Fruit fly (Drosophila melanogaster) whole organism, embryonic: ENCODE results near the gene tay.
A peak's percentile ranks its signal among the peaks of the same experiment; 100 is the strongest.

Source experiments
- BEAF-32 ChIP-seq: fragments of 200-800 bp; sonication (Bioruptor generic); optimal IDR thresholded peaks from 3 replicates; lab custom pipeline; 2017; ENCODE audit warnings: missing biosample characterization, missing genetic modification characterization, mild to moderate bottlenecking, moderate library complexity, missing genetic modification reagents
- Blimp-1 ChIP-seq: fragments of 200-800 bp; sonication (Bioruptor generic); optimal IDR thresholded peaks from 3 replicates; lab custom pipeline; 2018; ENCODE audit warnings: missing biosample characterization, missing genetic modification characterization, mild to moderate bottlenecking, moderate library complexity, missing genetic modification reagents
- CG10321 ChIP-seq: fragments of 200-800 bp; sonication (Bioruptor generic); IDR thresholded peaks from 2 replicates; pipeline ENCODE4 v1.3.6; 2022; ENCODE audit warnings: missing biosample characterization, missing genetic modification characterization
- CG1233 ChIP-seq: fragments of 200-800 bp; sonication (Bioruptor generic); optimal IDR thresholded peaks from 4 replicates; lab custom pipeline; 2018; ENCODE audit warnings: missing biosample characterization, mild to moderate bottlenecking, missing genetic modification characterization
- CG13894 ChIP-seq: fragments of 200-800 bp; sonication (Bioruptor generic); optimal IDR thresholded peaks from 3 replicates; lab custom pipeline; 2018; ENCODE audit warnings: missing biosample characterization, mild to moderate bottlenecking, missing genetic modification characterization, moderate library complexity
- CG14965 ChIP-seq: fragments of 200-800 bp; sonication (Bioruptor generic); optimal IDR thresholded peaks from 2 replicates; lab custom pipeline; 2016; ENCODE audit warnings: missing biosample characterization, missing genetic modification characterization, borderline replicate concordance
- CG1647 ChIP-seq: fragments of 200-800 bp; sonication (Bioruptor generic); optimal IDR thresholded peaks from 3 replicates; lab custom pipeline; 2016; ENCODE audit warnings: missing biosample characterization, missing genetic modification characterization
- CG17361 ChIP-seq: fragments of 200-800 bp; sonication (Bioruptor generic); IDR thresholded peaks from 3 replicates; pipeline ENCODE4 v1.3.6; 2022; ENCODE audit warnings: missing biosample characterization, missing genetic modification characterization
- CG4282 ChIP-seq: fragments of 200-800 bp; sonication (Bioruptor generic); optimal IDR thresholded peaks from 2 replicates; lab custom pipeline; 2016; ENCODE audit warnings: missing biosample characterization, missing genetic modification characterization
- CG6272 ChIP-seq: fragments of 200-800 bp; sonication (Bioruptor generic); IDR thresholded peaks from 2 replicates; pipeline ENCODE4 v1.3.6; 2022; ENCODE audit warnings: missing biosample characterization, missing genetic modification characterization
- CG8478 ChIP-seq: fragments of >200 bp; optimal IDR thresholded peaks from 2 replicates; lab custom pipeline; 2018
- CG9437 ChIP-seq: fragments of 200-800 bp; sonication (Bioruptor generic); optimal IDR thresholded peaks from 2 replicates; lab custom pipeline; 2018; ENCODE audit warnings: missing biosample characterization, mild to moderate bottlenecking, missing genetic modification characterization
- CG9876 ChIP-seq: fragments of 200-800 bp; sonication (Bioruptor generic); optimal IDR thresholded peaks from 2 replicates; lab custom pipeline; 2016; ENCODE audit warnings: missing biosample characterization, missing genetic modification characterization
- D19B ChIP-seq: fragments of 200-800 bp; sonication (Bioruptor generic); optimal IDR thresholded peaks from 2 replicates; lab custom pipeline; 2017; ENCODE audit warnings: missing biosample characterization, mild to moderate bottlenecking, missing genetic modification characterization
- Dip2 ChIP-seq: fragments of 200-800 bp; sonication (Bioruptor generic); IDR thresholded peaks from 2 replicates; pipeline ENCODE4 v1.3.6; 2022; ENCODE audit warnings: missing biosample characterization, missing genetic modification characterization
- HHEX ChIP-seq: fragments of 200-800 bp; sonication (Bioruptor generic); optimal IDR thresholded peaks from 3 replicates; lab custom pipeline; 2017; ENCODE audit warnings: missing biosample characterization, mild to moderate bottlenecking, missing genetic modification characterization, missing genetic modification reagents
- Rx ChIP-seq: fragments of 200-800 bp; sonication (Bioruptor generic); IDR thresholded peaks from 2 replicates; pipeline ENCODE4 v1.3.6; 2022; ENCODE audit warnings: missing biosample characterization, missing genetic modification characterization
- Scr ChIP-seq: fragments of 200-800 bp; sonication (Bioruptor generic); IDR thresholded peaks from 2 replicates; pipeline ENCODE4 v1.3.6; 2022; ENCODE audit warnings: missing biosample characterization, missing genetic modification characterization; ENCODE audit not compliant: partially characterized antibody
- Sry-δ ChIP-seq: fragments of 200-800 bp; sonication (Bioruptor generic); optimal IDR thresholded peaks from 2 replicates; lab custom pipeline; 2016; ENCODE audit warnings: missing biosample characterization, missing genetic modification characterization
- ac ChIP-seq: fragments of 200-800 bp; sonication (Bioruptor generic); optimal IDR thresholded peaks from 3 replicates; lab custom pipeline; 2017; ENCODE audit warnings: missing biosample characterization, mild to moderate bottlenecking, missing genetic modification characterization
- amos ChIP-seq: fragments of 200-800 bp; sonication (Bioruptor generic); IDR thresholded peaks from 2 replicates; pipeline ENCODE4 v1.3.6; 2022; ENCODE audit warnings: missing biosample characterization, missing genetic modification characterization; ENCODE audit not compliant: partially characterized antibody
- az2 ChIP-seq: fragments of 200-800 bp; sonication (Bioruptor generic); optimal IDR thresholded peaks from 3 replicates; lab custom pipeline; 2016; ENCODE audit warnings: missing biosample characterization, missing genetic modification characterization
- bbx ChIP-seq: fragments of 200-800 bp; sonication (Bioruptor generic); IDR thresholded peaks from 2 replicates; pipeline ENCODE4 v1.3.6; 2022; ENCODE audit warnings: missing biosample characterization, missing genetic modification characterization; ENCODE audit not compliant: partially characterized antibody
- cato ChIP-seq: fragments of 200-800 bp; sonication (Bioruptor generic); optimal IDR thresholded peaks from 2 replicates; lab custom pipeline; 2016; ENCODE audit warnings: missing biosample characterization, missing genetic modification characterization, borderline replicate concordance
- croc ChIP-seq: fragments of 200-800 bp; sonication (Bioruptor generic); conservative IDR thresholded peaks from 3 replicates; pipeline ENCODE4 v1.3.6; 2022; ENCODE audit warnings: missing biosample characterization, missing genetic modification characterization
- crp ChIP-seq, 2 experiments: fragments of 200-800 bp; sonication (Bioruptor generic); optimal IDR thresholded peaks; 2 replicates in 1 of 2; 3 replicates in 1 of 2; lab custom pipeline; 2017; ENCODE audit warnings: missing biosample characterization in 2 of 2, missing genetic modification characterization in 2 of 2, mild to moderate bottlenecking in 1 of 2, moderate library complexity in 1 of 2
- da ChIP-seq: fragments of 200-800 bp; sonication (Bioruptor generic); optimal IDR thresholded peaks from 2 replicates; lab custom pipeline; 2016; ENCODE audit warnings: missing biosample characterization, missing genetic modification characterization
- dati ChIP-seq: fragments of 200-800 bp; sonication (Bioruptor generic); IDR thresholded peaks from 2 replicates; pipeline ENCODE4 v1.3.6; 2022; ENCODE audit warnings: missing biosample characterization, missing genetic modification characterization
- dmrt99B ChIP-seq: fragments of 200-800 bp; sonication (Bioruptor generic); optimal IDR thresholded peaks from 2 replicates; lab custom pipeline; 2018; ENCODE audit warnings: missing biosample characterization, mild to moderate bottlenecking, missing genetic modification characterization, moderate library complexity
- fd102C ChIP-seq: fragments of 200-800 bp; sonication (Bioruptor generic); optimal IDR thresholded peaks from 2 replicates; lab custom pipeline; 2018; ENCODE audit warnings: missing biosample characterization, mild to moderate bottlenecking, missing genetic modification characterization, moderate library complexity
- insv ChIP-seq, 2 experiments: fragments of 200-800 bp; sonication (Bioruptor generic); optimal IDR thresholded peaks; 3 replicates each; lab custom pipeline; 2016 to 2018; ENCODE audit warnings: missing biosample characterization in 2 of 2, missing genetic modification characterization in 2 of 2
- pan ChIP-seq, 4 experiments: fragments of >200 bp in 3 of 4; fragments of 200-800 bp in 1 of 4; sonication (Bioruptor generic) in 1 of 4; optimal IDR thresholded peaks in 3 of 4; IDR thresholded peaks in 1 of 4; 2 replicates each; pipeline versions ENCODE4 v1.3.6 to Lab custom; 2017 to 2022; ENCODE audit warnings: missing biosample characterization in 2 of 4, missing genetic modification characterization in 2 of 4, mixed read lengths in 1 of 4
- pfk ChIP-seq: fragments of 200-800 bp; sonication (Bioruptor generic); optimal IDR thresholded peaks from 2 replicates; lab custom pipeline; 2018; ENCODE audit warnings: missing biosample characterization, mild to moderate bottlenecking, missing genetic modification characterization, moderate library complexity
- pita ChIP-seq: fragments of 200-800 bp; sonication (Bioruptor generic); optimal IDR thresholded peaks from 2 replicates; lab custom pipeline; 2017; ENCODE audit warnings: missing biosample characterization, mild to moderate bottlenecking, missing genetic modification characterization
- pum ChIP-seq: fragments of 200-800 bp; sonication (Bioruptor generic); optimal IDR thresholded peaks from 2 replicates; lab custom pipeline; 2016; ENCODE audit warnings: missing biosample characterization, missing genetic modification characterization
- row ChIP-seq: fragments of 200-800 bp; sonication (Bioruptor generic); IDR thresholded peaks from 3 replicates; pipeline ENCODE4 v1.3.6; 2022; ENCODE audit warnings: missing biosample characterization, missing genetic modification characterization
- sd ChIP-seq: fragments of 200-800 bp; sonication (Bioruptor generic); optimal IDR thresholded peaks from 3 replicates; lab custom pipeline; 2018; ENCODE audit warnings: missing biosample characterization, mild to moderate bottlenecking, missing genetic modification characterization, moderate library complexity
- seq ChIP-seq: fragments of 200-800 bp; sonication (Bioruptor generic); IDR thresholded peaks from 2 replicates; pipeline ENCODE4 v1.3.6; 2022; ENCODE audit warnings: missing biosample characterization, missing genetic modification characterization
- shn ChIP-seq: fragments of 200-800 bp; sonication (Bioruptor generic); optimal IDR thresholded peaks from 3 replicates; lab custom pipeline; 2016; ENCODE audit warnings: missing biosample characterization, missing genetic modification characterization
- sug ChIP-seq: fragments of 200-800 bp; optimal IDR thresholded peaks from 2 replicates; lab custom pipeline; 2019; ENCODE audit warnings: missing biosample characterization, mild to moderate bottlenecking, missing genetic modification characterization, moderate library complexity
- vvl ChIP-seq: fragments of 200-800 bp; sonication (Bioruptor generic); IDR thresholded peaks from 2 replicates; pipeline ENCODE4 v1.3.6; 2022; ENCODE audit warnings: missing biosample characterization, missing genetic modification characterization
- zen ChIP-seq: fragments of 200-800 bp; sonication (Bioruptor generic); optimal IDR thresholded peaks from 3 replicates; lab custom pipeline; 2018; ENCODE audit warnings: missing biosample characterization, mild to moderate bottlenecking, missing genetic modification characterization, moderate library complexity

The tay gene

dm6 chrX:15841346-15841745, 45.8 kb downstream of the tay start (continued):
- TF ChIP-seq amos (GFP tag; lab: Robert Waterston, UW) (peak; percentile 70), seq (no peak), CG9437 (no peak), bbx (GFP tag; lab: Robert Waterston, UW) (peak; percentile 97), CG4282 (no peak), HHEX (no peak), pum (GFP tag; lab: Kevin White, UChicago) (no peak), pfk (no peak), shn (GFP tag; lab: Kevin White, UChicago) (no peak), dati (GFP tag; lab: Robert Waterston, UW) (no peak), sug (tag; lab: Kevin White, UChicago) (no peak), CG6272 (no peak), CG8478 (lab: Kevin White, UChicago) (no peak), fd102C (GFP tag; lab: Kevin White, UChicago) (no peak), sd (tag; lab: Kevin White, UChicago) (no peak), croc (GFP tag; lab: Robert Waterston, UW) (no peak), vvl (GFP tag; lab: Robert Waterston, UW) (no peak), Sry-δ (peak; percentile 26), CG14965 (GFP tag; lab: Kevin White, UChicago) (no peak), CG9876 (GFP tag; lab: Kevin White, UChicago) (no peak), Scr (peak; percentile 76), CG1233 (GFP tag; lab: Kevin White, UChicago) (no peak), da (no peak), ac (GFP tag; lab: Kevin White, UChicago) (no peak), row (GFP tag; lab: Robert Waterston, UW) (no peak), CG10321 (GFP tag; lab: Robert Waterston, UW) (no peak), Blimp-1 (GFP tag; lab: Kevin White, UChicago) (no peak), dmrt99B (tag; lab: Kevin White, UChicago) (no peak), crp (GFP tag; optimal IDR thresholded peaks at IDR 0.05; lab: Kevin White, UChicago) (no peak), CG1647 (GFP tag; lab: Kevin White, UChicago) (no peak), Rx (GFP tag; lab: Robert Waterston, UW) (no peak), CG17361 (no peak), cato (GFP tag; lab: Kevin White, UChicago) (no peak), pan (optimal IDR thresholded peaks at IDR 0.05; lab: Kevin White, UChicago) (no peak), pan (GFP tag; optimal IDR thresholded peaks at IDR 0.05 in 1 of 2, IDR thresholded peaks at IDR 0.05 in 1 of 2) (no peak), az2 (no peak), D19B (GFP tag; lab: Kevin White, UChicago) (peak; percentile 81)

dm6 chrX:15840003-15840402, 47.1 kb downstream of the tay start:
- no peak for TF ChIP-seq CG1647 (GFP tag; lab: Kevin White, UChicago)
- peak; percentile 23 for TF ChIP-seq zen (tag; lab: Kevin White, UChicago)
- no peak for TF ChIP-seq CG13894
- peak; percentile 29 for TF ChIP-seq pita (GFP tag; lab: Kevin White, UChicago)
- peak in 1 of 2 experiments; percentile 93 for TF ChIP-seq insv (GFP tag; optimal IDR thresholded peaks at IDR 0.05; lab: Kevin White, UChicago)
- TF ChIP-seq Dip2 (GFP tag; lab: Robert Waterston, UW) = no peak
- peak; percentile 19 for TF ChIP-seq BEAF-32
- TF ChIP-seq, all 482 proteins: peak for 4
